Fruit fly (Drosophila melanogaster) whole organism, wandering third instar larva: ENCODE data around the gene CG42268.

Experiments
- Abd-B ChIP-seq: fragments of >200 bp; optimal IDR thresholded peaks from 2 replicates; lab custom pipeline; 2017; ENCODE audit warnings: missing biosample characterization, missing genetic modification characterization
- CG32264 ChIP-seq: fragments of 200-800 bp; sonication (Bioruptor generic); optimal IDR thresholded peaks from 2 replicates; lab custom pipeline; 2016; ENCODE audit warnings: missing biosample characterization, missing genetic modification characterization
- CG9705 ChIP-seq: fragments of 200-800 bp; sonication (Bioruptor generic); optimal IDR thresholded peaks from 2 replicates; lab custom pipeline; 2018; ENCODE audit warnings: missing biosample characterization, mild to moderate bottlenecking, missing genetic modification characterization
- CrebA ChIP-seq: fragments of 200-800 bp; sonication (Bioruptor generic); optimal IDR thresholded peaks from 2 replicates; lab custom pipeline; 2016; ENCODE audit warnings: missing biosample characterization, mild to moderate bottlenecking, missing genetic modification characterization, borderline replicate concordance
- Dfd ChIP-seq: fragments of >200 bp; optimal IDR thresholded peaks from 2 replicates; lab custom pipeline; 2017; ENCODE audit warnings: missing biosample characterization, missing genetic modification characterization
- Dif ChIP-seq: fragments of 200-275, 200-300 bp; sonication (Bioruptor generic); optimal IDR thresholded peaks from 2 replicates; lab custom pipeline; 2018; ENCODE audit warnings: missing biosample characterization, missing genetic modification characterization; ENCODE audit not compliant: partially characterized antibody
- GATAd ChIP-seq: sonication (Bioruptor generic); optimal IDR thresholded peaks from 2 replicates; lab custom pipeline; 2016; ENCODE audit warnings: missing biosample characterization, missing genetic modification characterization
- HLH106 ChIP-seq: fragments of 200-800 bp; optimal IDR thresholded peaks from 3 replicates; lab custom pipeline; 2019; ENCODE audit warnings: missing biosample characterization, mild to moderate bottlenecking, missing genetic modification characterization, moderate library complexity
- Hnf4 ChIP-seq: fragments of 200-800 bp; sonication (Bioruptor generic); optimal IDR thresholded peaks from 2 replicates; lab custom pipeline; 2016; ENCODE audit warnings: missing biosample characterization, mild to moderate bottlenecking, missing genetic modification characterization
- Hr78 ChIP-seq: fragments of >200 bp; optimal IDR thresholded peaks from 2 replicates; lab custom pipeline; 2017; ENCODE audit warnings: missing biosample characterization, missing genetic modification characterization
- Hr83 ChIP-seq: fragments of 200-300 bp; sonication (Bioruptor generic); optimal IDR thresholded peaks from 2 replicates; lab custom pipeline; 2016; ENCODE audit warnings: missing biosample characterization, mild to moderate bottlenecking, missing genetic modification characterization, moderate library complexity; ENCODE audit not compliant: poor library complexity, severe bottlenecking
- Jra ChIP-seq: sonication (Bioruptor generic); optimal IDR thresholded peaks from 2 replicates; lab custom pipeline; 2016; ENCODE audit warnings: missing biosample characterization, missing genetic modification characterization
- Mio ChIP-seq: sonication (Bioruptor generic); optimal IDR thresholded peaks from 2 replicates; lab custom pipeline; 2016; ENCODE audit warnings: missing biosample characterization, missing genetic modification characterization
- Myc ChIP-seq: fragments of >200 bp; optimal IDR thresholded peaks from 2 replicates; lab custom pipeline; 2017
- N ChIP-seq: fragments of >200 bp; optimal IDR thresholded peaks from 2 replicates; lab custom pipeline; 2018; ENCODE audit warnings: missing biosample characterization, missing external identifiers, missing genetic modification characterization
- OdsH ChIP-seq: fragments of 200-800 bp; sonication (Bioruptor generic); optimal IDR thresholded peaks from 2 replicates; lab custom pipeline; 2016; ENCODE audit warnings: missing biosample characterization, mild to moderate bottlenecking, missing genetic modification characterization
- Rel ChIP-seq, 2 experiments: fragments of 200-800 bp; sonication (Bioruptor generic) in 1 of 2; optimal IDR thresholded peaks; 2 replicates in 1 of 2; 3 replicates in 1 of 2; lab custom pipeline; 2016 to 2019; ENCODE audit warnings: mild to moderate bottlenecking in 2 of 2, missing biosample characterization in 2 of 2, missing genetic modification characterization in 2 of 2, moderate library complexity in 1 of 2
- Sp1 ChIP-seq: fragments of 200-800 bp; sonication (Bioruptor generic); optimal IDR thresholded peaks from 3 replicates; lab custom pipeline; 2019; ENCODE audit warnings: missing biosample characterization, mild to moderate bottlenecking, missing genetic modification characterization, moderate library complexity
- Vsx2 ChIP-seq: fragments of 200-300, 225-300 bp; sonication (Bioruptor generic); optimal IDR thresholded peaks from 2 replicates; lab custom pipeline; 2018; ENCODE audit warnings: missing biosample characterization, missing genetic modification characterization; ENCODE audit not compliant: partially characterized antibody
- br ChIP-seq: fragments of 200-800 bp; sonication (Bioruptor generic); optimal IDR thresholded peaks from 2 replicates; lab custom pipeline; 2016; ENCODE audit warnings: missing biosample characterization, missing genetic modification characterization
- brk ChIP-seq: fragments of 200-800 bp; sonication (Bioruptor generic); optimal IDR thresholded peaks from 2 replicates; lab custom pipeline; 2016; ENCODE audit warnings: missing biosample characterization, mild to moderate bottlenecking, missing genetic modification characterization
- dl ChIP-seq, 2 experiments: fragments of 175-275, 200-275 bp in 1 of 2; fragments of 200-275 bp in 1 of 2; sonication (Bioruptor generic); optimal IDR thresholded peaks; lab custom pipeline; 2018; ENCODE audit warnings: mild to moderate bottlenecking in 2 of 2, missing biosample characterization in 2 of 2, missing genetic modification characterization in 2 of 2, moderate library complexity in 2 of 2; ENCODE audit not compliant: partially characterized antibody in 2 of 2, insufficient read depth in 1 of 2
- dmrt93B ChIP-seq: fragments of 200-800 bp; sonication (Bioruptor generic); optimal IDR thresholded peaks from 2 replicates; lab custom pipeline; 2018; ENCODE audit warnings: missing biosample characterization, mild to moderate bottlenecking, missing genetic modification characterization
- dsf ChIP-seq: sonication (Bioruptor generic); optimal IDR thresholded peaks from 2 replicates; lab custom pipeline; 2016; ENCODE audit warnings: missing biosample characterization, missing genetic modification characterization, borderline replicate concordance
- ey ChIP-seq: fragments of 200-800 bp; sonication (Bioruptor generic); optimal IDR thresholded peaks from 2 replicates; lab custom pipeline; 2016; ENCODE audit warnings: missing biosample characterization, missing genetic modification characterization
- foxo ChIP-seq, 2 experiments: fragments of 200-800 bp; sonication (Bioruptor generic); optimal IDR thresholded peaks; 2 replicates in 1 of 2; 3 replicates in 1 of 2; lab custom pipeline; 2016 to 2017; ENCODE audit warnings: missing biosample characterization in 2 of 2, missing genetic modification characterization in 2 of 2
- fru ChIP-seq: fragments of 200-800 bp; sonication (Bioruptor generic); optimal IDR thresholded peaks from 3 replicates; lab custom pipeline; 2016; ENCODE audit warnings: missing biosample characterization, mild to moderate bottlenecking, missing genetic modification characterization
- h ChIP-seq: fragments of 200-800 bp; sonication (Bioruptor generic); optimal IDR thresholded peaks from 3 replicates; lab custom pipeline; 2016; ENCODE audit warnings: missing biosample characterization, mild to moderate bottlenecking, missing genetic modification characterization
- jim ChIP-seq: fragments of 175-275, 200-325 bp; sonication (Bioruptor generic); optimal IDR thresholded peaks from 2 replicates; lab custom pipeline; 2016; ENCODE audit warnings: missing biosample characterization, mild to moderate bottlenecking, missing genetic modification characterization
- lola ChIP-seq: fragments of >200 bp; optimal IDR thresholded peaks from 2 replicates; lab custom pipeline; 2017; ENCODE audit warnings: missing biosample characterization, missing genetic modification characterization
- pan ChIP-seq: fragments of >200 bp; optimal IDR thresholded peaks from 2 replicates; lab custom pipeline; 2017
- psq ChIP-seq: fragments of 200-800 bp; sonication (Bioruptor generic); optimal IDR thresholded peaks from 3 replicates; lab custom pipeline; 2017; ENCODE audit warnings: missing biosample characterization, mild to moderate bottlenecking, missing genetic modification characterization, moderate library complexity
- rgr ChIP-seq: fragments of 200-800 bp; sonication (Bioruptor generic); optimal IDR thresholded peaks from 3 replicates; lab custom pipeline; 2016; ENCODE audit warnings: missing biosample characterization, mild to moderate bottlenecking, missing genetic modification characterization
- sage ChIP-seq: fragments of 200-800 bp; sonication (Bioruptor generic); optimal IDR thresholded peaks from 2 replicates; lab custom pipeline; 2016; ENCODE audit warnings: missing biosample characterization, mild to moderate bottlenecking, missing genetic modification characterization
- sv ChIP-seq: fragments of 200-800 bp; sonication (Bioruptor generic); optimal IDR thresholded peaks from 3 replicates; lab custom pipeline; 2016; ENCODE audit warnings: missing biosample characterization, missing genetic modification characterization
- tai ChIP-seq: sonication (Bioruptor generic); optimal IDR thresholded peaks from 2 replicates; lab custom pipeline; 2016; ENCODE audit warnings: missing biosample characterization, missing genetic modification characterization
- usp ChIP-seq: fragments of >200 bp; optimal IDR thresholded peaks from 2 replicates; lab custom pipeline; 2017; ENCODE audit warnings: missing biosample characterization, missing genetic modification characterization
- woc ChIP-seq: sonication (Bioruptor generic); optimal IDR thresholded peaks from 2 replicates; lab custom pipeline; 2016; ENCODE audit warnings: missing biosample characterization, mild to moderate bottlenecking, missing genetic modification characterization

Gene CG42268

dm6 chr3L:9692892-9693551, 67.2 kb downstream of the CG42268 start:
- TF ChIP-seq dl (GFP tag; optimal IDR thresholded peaks at IDR 0.05; lab: Kevin White, UChicago; ENCODE audit: insufficient read depth in 1 of 2, partially characterized antibody in 2 of 2) (no peak), Rel (GFP tag; optimal IDR thresholded peaks at IDR 0.05; lab: Kevin White, UChicago) (peak; percentile 29), Rel (tag; optimal IDR thresholded peaks at IDR 0.05; lab: Kevin White, UChicago) (peak; percentile 36), CG9705 (GFP tag; lab: Kevin White, UChicago) (peak; percentile 85), dsf (GFP tag; lab: Kevin White, UChicago) (peak; percentile 64), rgr (GFP tag; lab: Kevin White, UChicago) (peak; percentile 93), Hnf4 (peak; percentile 80), lola (GFP tag; lab: Kevin White, UChicago) (no peak), ey (GFP tag; lab: Kevin White, UChicago) (peak; percentile 95), Mio (GFP tag; lab: Kevin White, UChicago) (peak; percentile 71), sv (peak; percentile 92), N (GFP tag; lab: Kevin White, UChicago) (peak; percentile 16), Sp1 (peak; percentile 93), OdsH (GFP tag; lab: Kevin White, UChicago) (peak; percentile 96), Jra (GFP tag; lab: Kevin White, UChicago) (peak; percentile 85), HLH106 (tag; lab: Kevin White, UChicago) (peak; percentile 91), Dif (GFP tag; lab: Kevin White, UChicago) (no peak), foxo (GFP tag; optimal IDR thresholded peaks at IDR 0.05; lab: Kevin White, UChicago) (peak; percentile 55 to 95), h (GFP tag; lab: Kevin White, UChicago) (peak; percentile 95), pan (lab: Kevin White, UChicago) (peak; percentile 75), psq (GFP tag; lab: Kevin White, UChicago) (peak; percentile 93), brk (peak; percentile 79), sage (GFP tag; lab: Kevin White, UChicago) (peak; percentile 72), br (peak; percentile 95), CrebA (no peak), tai (GFP tag; lab: Kevin White, UChicago) (peak; percentile 89), jim (GFP tag; lab: Kevin White, UChicago) (no peak), woc (GFP tag; lab: Kevin White, UChicago) (peak; percentile 99), usp (no peak), Myc (lab: Kevin White, UChicago) (no peak), Abd-B (no peak), fru (peak; percentile 96), Dfd (GFP tag; lab: Kevin White, UChicago) (no peak), Vsx2 (GFP tag; lab: Kevin White, UChicago) (no peak), GATAd (no peak), dmrt93B (peak; percentile 94), CG32264 (GFP tag; lab: Kevin White, UChicago) (peak; percentile 83), Hr83 (GFP tag; lab: Kevin White, UChicago) (no peak), Hr78 (GFP tag; lab: Kevin White, UChicago) (no peak)

- TF ChIP-seq Vsx2 (GFP tag; lab: Kevin White, UChicago) (peak; percentile 82), Dif (GFP tag; lab: Kevin White, UChicago) (peak; percentile 98), dmrt93B (no peak), Sp1 (no peak), Hr83 (GFP tag; lab: Kevin White, UChicago) (peak; percentile 75), dl (GFP tag; optimal IDR thresholded peaks at IDR 0.05; lab: Kevin White, UChicago; ENCODE audit: insufficient read depth in 1 of 2, partially characterized antibody in 2 of 2) (peak; percentile 94 to 97), fru (no peak), sage (GFP tag; lab: Kevin White, UChicago) (no peak), sv (no peak), ey (GFP tag; lab: Kevin White, UChicago) (no peak), Hnf4 (no peak), CrebA (peak; percentile 54), Mio (GFP tag; lab: Kevin White, UChicago) (no peak)
Measured at dm6 chr3L:9692234-9692891, 67.8 kb downstream of the CG42268 start.
